Fruit fly (Drosophila melanogaster) whole organism, embryonic: ENCODE results near the gene CtsF.

Source experiments
- BEAF-32 ChIP-seq: fragments of 200-800 bp; sonication (Bioruptor generic); optimal IDR thresholded peaks from 3 replicates; lab custom pipeline; 2017; ENCODE audit warnings: missing biosample characterization, missing genetic modification characterization, mild to moderate bottlenecking, moderate library complexity, missing genetic modification reagents
- Bdp1 ChIP-seq: fragments of 200-800 bp; sonication (Bioruptor generic); optimal IDR thresholded peaks from 3 replicates; lab custom pipeline; 2016; ENCODE audit warnings: missing biosample characterization, missing genetic modification characterization
- Bgb ChIP-seq: fragments of 200-800 bp; sonication (Bioruptor generic); IDR thresholded peaks from 2 replicates; pipeline ENCODE4 v1.3.6; 2022; ENCODE audit warnings: missing biosample characterization, missing genetic modification characterization; ENCODE audit not compliant: partially characterized antibody
- CG10654 ChIP-seq: fragments of 200-800 bp; sonication (Bioruptor generic); optimal IDR thresholded peaks from 2 replicates; lab custom pipeline; 2016; ENCODE audit warnings: missing biosample characterization, missing genetic modification characterization
- CG11247 ChIP-seq: fragments of 200-800 bp; sonication (Bioruptor generic); IDR thresholded peaks from 2 replicates; pipeline ENCODE4 v1.3.6; 2022; ENCODE audit warnings: missing biosample characterization, missing genetic modification characterization
- CG12071 ChIP-seq: fragments of 200-800 bp; sonication (Bioruptor generic); optimal IDR thresholded peaks from 3 replicates; lab custom pipeline; 2018; ENCODE audit warnings: missing biosample characterization, mild to moderate bottlenecking, missing genetic modification characterization
- CG13624 ChIP-seq: fragments of 200-800 bp; sonication (Bioruptor generic); optimal IDR thresholded peaks from 2 replicates; lab custom pipeline; 2016; ENCODE audit warnings: missing biosample characterization, missing genetic modification characterization
- CG13775 ChIP-seq: fragments of 200-800 bp; sonication (Bioruptor generic); optimal IDR thresholded peaks from 3 replicates; lab custom pipeline; 2017; ENCODE audit warnings: missing biosample characterization, mild to moderate bottlenecking, missing genetic modification characterization
- CG15601 ChIP-seq: fragments of 200-800 bp; sonication (Bioruptor generic); optimal IDR thresholded peaks from 3 replicates; lab custom pipeline; 2019; ENCODE audit warnings: missing biosample characterization, mild to moderate bottlenecking, missing genetic modification characterization, moderate library complexity
- CG16779 ChIP-seq: fragments of 200-800 bp; sonication (Bioruptor generic); IDR thresholded peaks from 2 replicates; pipeline ENCODE4 v1.3.6; 2022; ENCODE audit warnings: missing biosample characterization, missing genetic modification characterization
- CG2120 ChIP-seq: fragments of 200-800 bp; sonication (Bioruptor generic); optimal IDR thresholded peaks from 3 replicates; lab custom pipeline; 2016; ENCODE audit warnings: missing biosample characterization, missing genetic modification characterization
- CG2199 ChIP-seq: fragments of 200-800 bp; sonication (Bioruptor generic); IDR thresholded peaks from 3 replicates; pipeline ENCODE4 v1.3.6; 2022; ENCODE audit warnings: missing biosample characterization, missing genetic modification characterization
- CG2712 ChIP-seq: fragments of 200-800 bp; optimal IDR thresholded peaks from 3 replicates; lab custom pipeline; 2019; ENCODE audit warnings: missing biosample characterization, mild to moderate bottlenecking, missing genetic modification characterization, moderate library complexity
- CG30403 ChIP-seq: fragments of 200-800 bp; sonication (Bioruptor generic); optimal IDR thresholded peaks from 3 replicates; lab custom pipeline; 2016; ENCODE audit warnings: missing biosample characterization, missing genetic modification characterization
- CG4404 ChIP-seq: fragments of 200-800 bp; sonication (Bioruptor generic); IDR thresholded peaks from 2 replicates; pipeline ENCODE4 v1.3.6; 2022; ENCODE audit warnings: missing biosample characterization, missing genetic modification characterization
- CG4820 ChIP-seq: fragments of 200-800 bp; sonication (Bioruptor generic); optimal IDR thresholded peaks from 3 replicates; lab custom pipeline; 2016; ENCODE audit warnings: missing biosample characterization, missing genetic modification characterization
- CG6765 ChIP-seq: fragments of 200-800 bp; sonication (Bioruptor generic); optimal IDR thresholded peaks from 3 replicates; lab custom pipeline; 2017; ENCODE audit warnings: missing biosample characterization, mild to moderate bottlenecking, missing genetic modification characterization
- CG7786 ChIP-seq: fragments of 200-800 bp; sonication (Bioruptor generic); optimal IDR thresholded peaks from 2 replicates; lab custom pipeline; 2016; ENCODE audit warnings: missing biosample characterization, missing genetic modification characterization
- CG8924 ChIP-seq: fragments of 200-800 bp; optimal IDR thresholded peaks from 3 replicates; lab custom pipeline; 2019; ENCODE audit warnings: missing biosample characterization, mild to moderate bottlenecking, missing genetic modification characterization, moderate library complexity
- Doc3 ChIP-seq: fragments of 200-800 bp; sonication (Bioruptor generic); IDR thresholded peaks from 3 replicates; pipeline ENCODE4 v1.3.6; 2022; ENCODE audit warnings: missing biosample characterization, missing genetic modification characterization; ENCODE audit not compliant: partially characterized antibody
- ERR ChIP-seq: fragments of 200-800 bp; sonication (Bioruptor generic); optimal IDR thresholded peaks from 2 replicates; lab custom pipeline; 2016; ENCODE audit warnings: missing biosample characterization, missing genetic modification characterization
- Fer1 ChIP-seq: fragments of 200-800 bp; sonication (Bioruptor generic); optimal IDR thresholded peaks from 2 replicates; lab custom pipeline; 2017; ENCODE audit warnings: missing biosample characterization, mild to moderate bottlenecking, missing genetic modification characterization
- Fer3 ChIP-seq: fragments of 200-800 bp; sonication (Bioruptor generic); optimal IDR thresholded peaks from 2 replicates; lab custom pipeline; 2018; ENCODE audit warnings: missing biosample characterization, mild to moderate bottlenecking, missing genetic modification characterization, moderate library complexity
- HLH4C ChIP-seq: fragments of 200-800 bp; sonication (Bioruptor generic); IDR thresholded peaks from 3 replicates; pipeline ENCODE4 v1.3.6; 2022; ENCODE audit warnings: missing biosample characterization, missing genetic modification characterization; ENCODE audit not compliant: partially characterized antibody
- Hey ChIP-seq: fragments of 200-800 bp; sonication (Bioruptor generic); optimal IDR thresholded peaks from 3 replicates; lab custom pipeline; 2018; ENCODE audit warnings: missing biosample characterization, mild to moderate bottlenecking, missing genetic modification characterization
- MBD-R2 ChIP-seq: fragments of 200-800 bp; sonication (Bioruptor generic); IDR thresholded peaks from 2 replicates; pipeline ENCODE4 v1.3.6; 2022; ENCODE audit warnings: missing biosample characterization, missing genetic modification characterization
- Myb ChIP-seq: fragments of 200-800 bp; sonication (Bioruptor generic); optimal IDR thresholded peaks from 2 replicates; lab custom pipeline; 2016; ENCODE audit warnings: missing biosample characterization, missing genetic modification characterization
- Pdp1 ChIP-seq, 2 experiments: fragments of 200-800 bp; sonication (Bioruptor generic); optimal IDR thresholded peaks; 3 replicates each; lab custom pipeline; 2016; ENCODE audit warnings: missing biosample characterization in 2 of 2, missing genetic modification characterization in 2 of 2, mild to moderate bottlenecking in 1 of 2, moderate library complexity in 1 of 2
- Sry-δ ChIP-seq: fragments of 200-800 bp; sonication (Bioruptor generic); optimal IDR thresholded peaks from 2 replicates; lab custom pipeline; 2016; ENCODE audit warnings: missing biosample characterization, missing genetic modification characterization
- amos ChIP-seq: fragments of 200-800 bp; sonication (Bioruptor generic); IDR thresholded peaks from 2 replicates; pipeline ENCODE4 v1.3.6; 2022; ENCODE audit warnings: missing biosample characterization, missing genetic modification characterization; ENCODE audit not compliant: partially characterized antibody
- cad ChIP-seq: fragments of >200 bp; optimal IDR thresholded peaks from 2 replicates; lab custom pipeline; 2017; ENCODE audit warnings: missing biosample characterization, missing genetic modification characterization
- crc ChIP-seq: fragments of 200-800 bp; sonication (Bioruptor generic); optimal IDR thresholded peaks from 2 replicates; lab custom pipeline; 2016; ENCODE audit warnings: missing biosample characterization, missing genetic modification characterization
- crol ChIP-seq: fragments of 200-800 bp; sonication (Bioruptor generic); IDR thresholded peaks from 2 replicates; pipeline ENCODE4 v1.3.6; 2022; ENCODE audit warnings: missing biosample characterization, missing genetic modification characterization
- dysf ChIP-seq: fragments of 200-800 bp; sonication (Bioruptor generic); IDR thresholded peaks from 3 replicates; pipeline ENCODE4 v1.3.6; 2022; ENCODE audit warnings: missing biosample characterization, missing genetic modification characterization
- ewg ChIP-seq: fragments of 200-800 bp; sonication (Bioruptor generic); optimal IDR thresholded peaks from 3 replicates; lab custom pipeline; 2017; ENCODE audit warnings: mild to moderate bottlenecking, missing biosample characterization, missing genetic modification reagents, missing genetic modification characterization
- gce ChIP-seq: fragments of 200-800 bp; sonication (Bioruptor generic); IDR thresholded peaks from 3 replicates; pipeline ENCODE4 v1.3.6; 2022; ENCODE audit warnings: missing biosample characterization, missing genetic modification characterization
- gfzf ChIP-seq: fragments of 200-800 bp; sonication (Bioruptor generic); optimal IDR thresholded peaks from 2 replicates; lab custom pipeline; 2016; ENCODE audit warnings: missing biosample characterization, mild to moderate bottlenecking, missing genetic modification characterization, moderate library complexity
- grau ChIP-seq: fragments of 200-800 bp; optimal IDR thresholded peaks from 3 replicates; lab custom pipeline; 2019; ENCODE audit warnings: missing biosample characterization, mild to moderate bottlenecking, missing genetic modification characterization, moderate library complexity
- grn ChIP-seq: fragments of 200-800 bp; sonication (Bioruptor generic); optimal IDR thresholded peaks from 3 replicates; lab custom pipeline; 2017; ENCODE audit warnings: missing biosample characterization, missing genetic modification characterization
- insv ChIP-seq, 2 experiments: fragments of 200-800 bp; sonication (Bioruptor generic); optimal IDR thresholded peaks; 3 replicates each; lab custom pipeline; 2016 to 2018; ENCODE audit warnings: missing biosample characterization in 2 of 2, missing genetic modification characterization in 2 of 2
- ken ChIP-seq: fragments of 200-800 bp; sonication (Bioruptor generic); IDR thresholded peaks from 3 replicates; pipeline ENCODE4 v1.3.6; 2022; ENCODE audit warnings: missing biosample characterization, missing genetic modification characterization
- lbe ChIP-seq: fragments of 200-800 bp; sonication (Bioruptor generic); optimal IDR thresholded peaks from 2 replicates; lab custom pipeline; 2016; ENCODE audit warnings: missing biosample characterization, mild to moderate bottlenecking, missing genetic modification characterization
- lilli ChIP-seq: fragments of 200-800 bp; sonication (Bioruptor generic); optimal IDR thresholded peaks from 3 replicates; lab custom pipeline; 2016; ENCODE audit warnings: missing biosample characterization, missing genetic modification characterization
- nerfin-1 ChIP-seq: fragments of 200-800 bp; sonication (Bioruptor generic); optimal IDR thresholded peaks from 3 replicates; lab custom pipeline; 2019; ENCODE audit warnings: missing biosample characterization, mild to moderate bottlenecking, missing genetic modification characterization, moderate library complexity
- otp ChIP-seq: fragments of 200-800 bp; sonication (Bioruptor generic); IDR thresholded peaks from 3 replicates; pipeline ENCODE4, ENCODE4 v1.3.6; 2022; ENCODE audit warnings: missing biosample characterization, missing genetic modification characterization
- peb ChIP-seq: fragments of 200-800 bp; sonication (Bioruptor generic); IDR thresholded peaks from 2 replicates; pipeline ENCODE4 v1.3.6; 2022; ENCODE audit warnings: missing biosample characterization, missing genetic modification characterization
- sc ChIP-seq, 3 experiments: fragments of >200 bp in 2 of 3; fragments of 200-800 bp in 1 of 3; sonication (Bioruptor generic) in 1 of 3; optimal IDR thresholded peaks; 2 replicates in 2 of 3; 3 replicates in 1 of 3; lab custom pipeline; 2017; ENCODE audit warnings: mild to moderate bottlenecking in 1 of 3, missing biosample characterization in 1 of 3, missing genetic modification characterization in 1 of 3, missing genetic modification reagents in 1 of 3
- stwl ChIP-seq: fragments of 200-800 bp; sonication (Bioruptor generic); optimal IDR thresholded peaks from 3 replicates; lab custom pipeline; 2018; ENCODE audit warnings: missing biosample characterization, mild to moderate bottlenecking, missing genetic modification characterization, moderate library complexity
- usp ChIP-seq: fragments of >200 bp; optimal IDR thresholded peaks from 2 replicates; lab custom pipeline; 2017; ENCODE audit warnings: missing biosample characterization, missing genetic modification characterization
- z ChIP-seq: fragments of 200-800 bp; sonication (Bioruptor generic); IDR thresholded peaks from 3 replicates; pipeline ENCODE4 v1.3.6; 2022; ENCODE audit warnings: missing biosample characterization, missing genetic modification characterization

CtsF gene

DNA sequence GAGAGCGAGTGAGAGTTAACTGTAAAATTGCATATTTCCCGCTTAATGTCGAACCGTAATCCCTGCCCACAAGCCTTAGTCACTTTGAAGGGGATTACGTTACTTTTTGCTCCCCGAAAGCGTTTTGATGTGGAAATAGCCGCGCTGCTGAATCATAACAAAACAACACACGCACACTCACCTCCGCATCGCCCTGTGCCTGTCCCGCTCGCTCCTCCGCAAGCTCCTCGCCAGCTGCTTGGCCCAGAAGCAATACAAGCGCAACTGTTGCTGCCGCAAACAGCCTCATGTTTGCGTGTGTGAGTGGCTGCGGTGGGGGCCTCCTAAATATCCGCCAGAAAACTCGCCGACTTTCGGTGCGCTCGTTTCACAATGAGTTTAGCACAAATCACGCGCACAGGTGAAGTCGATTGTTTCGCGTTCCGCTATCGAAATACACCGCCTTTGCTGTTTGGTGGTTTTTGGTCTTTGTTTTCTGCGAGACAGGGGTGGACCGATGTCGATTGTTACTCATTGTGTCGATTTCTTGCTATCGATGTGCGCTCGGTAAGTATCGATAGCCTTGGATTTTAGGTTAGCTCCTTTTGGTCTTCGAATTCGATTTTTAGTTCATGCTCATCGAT is at the start of gene CtsF (continued):
- TF ChIP-seq CG4820 (no peak), gfzf (peak; percentile 41), BEAF-32 (peak; percentile 98), CG13624 (GFP tag; lab: Kevin White, UChicago) (peak; percentile 40), CG8924 (tag; lab: Kevin White, UChicago) (peak; percentile 41), Bgb (GFP tag; lab: Robert Waterston, UW) (peak; percentile 100), lilli (GFP tag; lab: Kevin White, UChicago) (peak; percentile 24), cad (GFP tag; lab: Kevin White, UChicago) (no peak), peb (GFP tag; lab: Robert Waterston, UW) (no peak), ERR (GFP tag; lab: Kevin White, UChicago) (no peak), Bdp1 (no peak), grau (tag; lab: Kevin White, UChicago) (peak; percentile 19), grn (GFP tag; lab: Kevin White, UChicago) (no peak), ken (GFP tag; lab: Robert Waterston, UW) (peak; percentile 40; the same call in 1 of the 3 replicates), amos (GFP tag; lab: Robert Waterston, UW) (peak; percentile 99), z (0 out of 3 replicates have a peak, but pooled peaks have one; percentile 30), nerfin-1 (tag; lab: Kevin White, UChicago) (peak; percentile 14), otp (GFP tag; lab: Robert Waterston, UW) (no peak), crc (GFP tag; lab: Kevin White, UChicago) (no peak), CG2199 (GFP tag; lab: Robert Waterston, UW) (0 out of 3 replicates have a peak, but pooled peaks have one; percentile 13), Pdp1 (GFP tag; optimal IDR thresholded peaks at IDR 0.05; lab: Kevin White, UChicago) (no peak), stwl (tag; lab: Kevin White, UChicago) (peak; percentile 78), insv (GFP tag; optimal IDR thresholded peaks at IDR 0.05; lab: Kevin White, UChicago) (no peak), CG2120 (peak; percentile 15), Sry-δ (GFP tag; lab: Kevin White, UChicago) (peak; percentile 98), CG15601 (tag; lab: Kevin White, UChicago) (peak; percentile 13), usp (GFP tag; lab: Kevin White, UChicago) (no peak), CG16779 (GFP tag; lab: Robert Waterston, UW) (no peak), CG6765 (peak; percentile 7), HLH4C (GFP tag; lab: Robert Waterston, UW) (peak; percentile 100), CG12071 (GFP tag; lab: Kevin White, UChicago) (no peak), CG4404 (GFP tag; lab: Robert Waterston, UW) (no peak), sc (optimal IDR thresholded peaks at IDR 0.05; lab: Kevin White, UChicago) (no peak), sc (GFP tag; optimal IDR thresholded peaks at IDR 0.05; lab: Kevin White, UChicago) (no peak), CG30403 (no peak), lbe (GFP tag; lab: Kevin White, UChicago) (peak; percentile 67), gce (GFP tag; lab: Robert Waterston, UW) (no peak), CG11247 (peak; percentile 32; the same call in 1 of the 2 replicates), Fer3 (tag; lab: Kevin White, UChicago) (no peak), CG2712 (tag; lab: Kevin White, UChicago) (peak; percentile 38), Myb (GFP tag; lab: Kevin White, UChicago) (peak; percentile 78), MBD-R2 (peak; percentile 70), Hey (tag; lab: Kevin White, UChicago) (no peak), CG7786 (GFP tag; lab: Kevin White, UChicago) (no peak), dysf (no peak), Fer1 (GFP tag; lab: Kevin White, UChicago) (peak; percentile 68), CG10654 (GFP tag; lab: Kevin White, UChicago) (no peak), Doc3 (peak; percentile 97), crol (GFP tag; lab: Robert Waterston, UW) (peak; percentile 87), CG13775 (no peak), ewg (peak; percentile 4)
